Worm (Caenorhabditis elegans) whole organism, L2 larva: ENCODE data around the gene M01H9.10.

Experiments
- C34F6.9 ChIP-seq: fragments of 150-350 bp; optimal IDR thresholded peaks from 2 replicates; lab custom pipeline; 2014; ENCODE audit warnings: missing biosample characterization, missing genetic modification characterization
- F13H6.1 ChIP-seq: sonication (generic microtip); optimal IDR thresholded peaks from 2 replicates; lab custom pipeline; 2016; ENCODE audit warnings: missing genetic modification characterization, missing compliant biosample characterization
- R02D3.7 ChIP-seq: fragments of 150-350 bp; optimal IDR thresholded peaks from 2 replicates; lab custom pipeline; 2014; ENCODE audit warnings: missing biosample characterization, missing genetic modification characterization
- Y55F3AM.14 ChIP-seq: fragments of 200-800 bp; sonication (Bioruptor generic); optimal IDR thresholded peaks from 2 replicates; lab custom pipeline; 2018; ENCODE audit warnings: mild to moderate bottlenecking, missing genetic modification characterization, missing compliant biosample characterization
- alr-1 ChIP-seq: fragments of 150-350 bp; optimal IDR thresholded peaks from 2 replicates; lab custom pipeline; 2014; ENCODE audit warnings: missing biosample characterization, missing genetic modification characterization
- aly-2 ChIP-seq: fragments of 150-350 bp; optimal IDR thresholded peaks from 2 replicates; lab custom pipeline; 2014; ENCODE audit warnings: missing biosample characterization, missing genetic modification characterization
- ama-1 ChIP-seq: fragments of 150-350 bp; optimal IDR thresholded peaks from 2 replicates; lab custom pipeline; 2018; ENCODE audit warnings: inconsistent platforms
- blmp-1 ChIP-seq: sonication (generic microtip); optimal IDR thresholded peaks from 2 replicates; lab custom pipeline; 2017; ENCODE audit warnings: missing genetic modification characterization, mild to moderate bottlenecking, missing compliant biosample characterization, antibody characterized with exemption, moderate library complexity; ENCODE audit not compliant: insufficient read depth
- ceh-16 ChIP-seq: fragments of 150-350 bp; optimal IDR thresholded peaks from 2 replicates; lab custom pipeline; 2014; ENCODE audit warnings: missing biosample characterization, missing genetic modification characterization
- ceh-82 ChIP-seq: fragments of 150-350 bp; optimal IDR thresholded peaks from 2 replicates; lab custom pipeline; 2014; ENCODE audit warnings: missing biosample characterization, missing genetic modification characterization
- crh-2 ChIP-seq: sonication (generic microtip); optimal IDR thresholded peaks from 2 replicates; lab custom pipeline; 2017; ENCODE audit warnings: missing biosample characterization, missing genetic modification characterization
- dmd-4 ChIP-seq: sonication (generic microtip); optimal IDR thresholded peaks from 2 replicates; lab custom pipeline; 2017; ENCODE audit warnings: missing biosample characterization, missing genetic modification characterization
- elt-3 ChIP-seq: sonication (generic microtip); optimal IDR thresholded peaks from 2 replicates; lab custom pipeline; 2017; ENCODE audit warnings: missing biosample characterization, missing genetic modification characterization
- fos-1 ChIP-seq: fragments of 150-350 bp; optimal IDR thresholded peaks from 2 replicates; lab custom pipeline; 2014; ENCODE audit warnings: missing biosample characterization, missing genetic modification characterization
- gmeb-1 ChIP-seq: fragments of 150-350 bp; optimal IDR thresholded peaks from 2 replicates; lab custom pipeline; 2014; ENCODE audit warnings: missing biosample characterization, missing genetic modification characterization
- lin-11 ChIP-seq: fragments of 150-350 bp; sonication (generic microtip); optimal IDR thresholded peaks from 2 replicates; lab custom pipeline; 2014; ENCODE audit warnings: missing biosample characterization, missing genetic modification characterization, inconsistent platforms, mixed read lengths
- lin-13 ChIP-seq: fragments of 150-350 bp; optimal IDR thresholded peaks from 2 replicates; lab custom pipeline; 2014; ENCODE audit warnings: missing biosample characterization, missing genetic modification reagents, missing genetic modification characterization
- lin-39 ChIP-seq: fragments of 150-350 bp; optimal IDR thresholded peaks from 2 replicates; lab custom pipeline; 2014; ENCODE audit warnings: missing biosample characterization, missing genetic modification reagents, missing genetic modification characterization
- lsy-2 ChIP-seq, 2 experiments: fragments of 150-350 bp in 1 of 2; sonication (generic microtip) in 1 of 2; optimal IDR thresholded peaks; 2 replicates each; lab custom pipeline; 2014 to 2017; ENCODE audit warnings: missing biosample characterization in 2 of 2, missing genetic modification characterization in 2 of 2
- mab-5 ChIP-seq: fragments of 150-350 bp; optimal IDR thresholded peaks from 2 replicates; lab custom pipeline; 2014; ENCODE audit warnings: missing biosample characterization, missing genetic modification characterization
- mdl-1 ChIP-seq, 2 experiments: fragments of 150-350 bp in 1 of 2; sonication (generic microtip) in 1 of 2; optimal IDR thresholded peaks; 2 replicates each; lab custom pipeline; 2017; ENCODE audit warnings: missing biosample characterization in 2 of 2, missing genetic modification characterization in 2 of 2
- nhr-10 ChIP-seq: sonication (generic microtip); optimal IDR thresholded peaks from 2 replicates; lab custom pipeline; 2017; ENCODE audit warnings: missing biosample characterization, missing genetic modification characterization
- nhr-11 ChIP-seq: fragments of 150-350 bp; optimal IDR thresholded peaks from 2 replicates; lab custom pipeline; 2014; ENCODE audit warnings: missing biosample characterization, missing genetic modification characterization
- nhr-129 ChIP-seq: fragments of 150-350 bp; optimal IDR thresholded peaks from 2 replicates; lab custom pipeline; 2014; ENCODE audit warnings: missing biosample characterization, missing genetic modification characterization
- nhr-21 ChIP-seq: fragments of 150-350 bp; optimal IDR thresholded peaks from 2 replicates; lab custom pipeline; 2014; ENCODE audit warnings: missing biosample characterization, missing genetic modification characterization
- nhr-237 ChIP-seq: fragments of 150-350 bp; optimal IDR thresholded peaks from 2 replicates; lab custom pipeline; 2014; ENCODE audit warnings: missing biosample characterization, missing genetic modification characterization
- nhr-25 ChIP-seq: fragments of 150-350 bp; sonication (generic microtip); optimal IDR thresholded peaks from 3 replicates; lab custom pipeline; 2014; ENCODE audit warnings: missing biosample characterization, missing genetic modification characterization
- nhr-6 ChIP-seq: fragments of 150-350 bp; optimal IDR thresholded peaks from 2 replicates; lab custom pipeline; 2014; ENCODE audit warnings: missing biosample characterization, missing genetic modification characterization
- nhr-77 ChIP-seq: fragments of 150-350 bp; optimal IDR thresholded peaks from 2 replicates; lab custom pipeline; 2014; ENCODE audit warnings: missing biosample characterization, missing genetic modification characterization
- peb-1 ChIP-seq: fragments of 150-350 bp; optimal IDR thresholded peaks from 2 replicates; lab custom pipeline; 2014; ENCODE audit warnings: missing biosample characterization, missing genetic modification characterization
- sem-4 ChIP-seq: fragments of 150-350 bp; optimal IDR thresholded peaks from 2 replicates; lab custom pipeline; 2014; ENCODE audit warnings: missing biosample characterization, missing genetic modification reagents, missing genetic modification characterization
- sma-3 ChIP-seq: sonication (generic microtip); optimal IDR thresholded peaks from 2 replicates; lab custom pipeline; 2016; ENCODE audit warnings: missing genetic modification reagents, missing genetic modification characterization, missing compliant biosample characterization
- sma-9 ChIP-seq, 2 experiments: fragments of 150-350 bp in 1 of 2; sonication (generic microtip) in 1 of 2; optimal IDR thresholded peaks; 2 replicates each; lab custom pipeline; 2014 to 2016; ENCODE audit warnings: missing genetic modification characterization in 2 of 2, mild to moderate bottlenecking in 1 of 2, missing biosample characterization in 1 of 2, missing compliant biosample characterization in 1 of 2, missing genetic modification reagents in 1 of 2, moderate library complexity in 1 of 2
- snpc-4 ChIP-seq: fragments of 150-350 bp; optimal IDR thresholded peaks from 2 replicates; lab custom pipeline; 2014; ENCODE audit warnings: missing biosample characterization, missing genetic modification characterization
- unc-39 ChIP-seq: fragments of 150-350 bp; optimal IDR thresholded peaks from 2 replicates; lab custom pipeline; 2014; ENCODE audit warnings: missing biosample characterization, missing genetic modification characterization
- unc-55 ChIP-seq: fragments of 150-350 bp; sonication (generic microtip); optimal IDR thresholded peaks from 3 replicates; lab custom pipeline; 2014; ENCODE audit warnings: missing biosample characterization, missing genetic modification reagents, missing genetic modification characterization
- unc-62 ChIP-seq: fragments of 150-350 bp; optimal IDR thresholded peaks from 2 replicates; lab custom pipeline; 2014; ENCODE audit warnings: missing biosample characterization, missing genetic modification reagents, missing genetic modification characterization
- zag-1 ChIP-seq: fragments of 150-350 bp; optimal IDR thresholded peaks from 2 replicates; lab custom pipeline; 2014; ENCODE audit warnings: missing biosample characterization, missing genetic modification characterization
- ztf-1 ChIP-seq: fragments of 200-800 bp; sonication (Bioruptor generic); conservative IDR thresholded peaks from 2 replicates; pipeline ENCODE4 v1.3.6; 2022; ENCODE audit warnings: missing genetic modification characterization, missing compliant biosample characterization
- ztf-4 ChIP-seq: fragments of 150-350 bp; optimal IDR thresholded peaks from 2 replicates; lab custom pipeline; 2014; ENCODE audit warnings: missing biosample characterization, missing genetic modification characterization

The M01H9.10 gene

ce11 chrIV:4486738-4487137 lies 6.8 kb upstream of the M01H9.10 start, which contains the start of gene trx-3:
Gene trx-3 (plus strand): TSS chrIV:4487028.
- TF ChIP-seq ztf-1 (GFP tag; lab: Robert Waterston, UW) (no peak), fos-1 (tag; lab: Kevin White, UChicago) (peak; percentile 53), sma-9 (GFP tag; optimal IDR thresholded peaks at IDR 0.05; lab: Kevin White, UChicago) (peak; percentile 36), sma-9 (tag; optimal IDR thresholded peaks at IDR 0.05; lab: Kevin White, UChicago) (no peak), nhr-10 (tag; lab: Kevin White, UChicago) (no peak), nhr-11 (tag; lab: Kevin White, UChicago) (no peak), blmp-1 (no peak)

DNA sequence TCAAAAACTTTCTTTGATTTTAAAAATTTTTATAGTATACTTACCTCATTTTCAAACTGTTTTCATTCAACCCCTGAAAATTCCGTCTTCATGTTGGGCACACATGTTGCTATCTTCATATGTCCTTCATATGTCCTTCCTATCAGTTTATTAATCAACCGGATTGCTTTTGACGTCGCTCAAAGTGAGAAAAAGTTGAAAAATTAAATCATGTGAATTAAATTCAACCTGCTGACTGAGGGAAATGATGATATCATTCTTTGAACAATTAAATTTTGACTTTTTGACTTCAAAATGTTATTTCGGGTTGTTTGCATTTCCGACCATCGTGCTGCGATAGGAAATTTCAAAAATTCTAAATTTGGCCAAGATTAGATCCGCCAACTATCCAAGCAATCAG lies 4.6 kb upstream of the M01H9.10 start:
- peak; percentile 19 for TF ChIP-seq fos-1 (tag; lab: Kevin White, UChicago)
- TF ChIP-seq lin-13 (GFP tag; lab: Kevin White, UChicago) = no peak

DNA sequence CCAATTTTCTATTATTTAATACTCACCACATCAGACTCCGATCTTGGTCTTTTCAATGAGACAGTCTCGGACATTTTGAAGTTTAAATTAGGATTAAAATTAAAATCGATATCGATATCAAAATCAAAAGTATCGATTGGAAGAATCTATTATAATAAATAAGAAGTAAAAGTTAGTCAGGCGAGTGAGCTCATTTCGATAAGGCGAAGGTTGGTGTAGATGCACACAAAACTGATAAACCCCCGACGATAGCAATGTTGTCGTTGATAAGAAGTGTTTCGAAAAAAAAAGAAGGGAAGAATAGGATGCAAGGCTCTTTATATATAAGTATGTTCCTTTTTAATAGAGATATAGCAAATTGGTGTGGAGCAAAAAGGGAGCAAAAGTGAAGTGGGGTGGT lies 2.6 kb upstream of the M01H9.10 start, which contains the start of gene M01H9.4:
M01H9.4 (minus strand) TSS at position 379 of the 400 bp plus-strand sequence.
- no peak for TF ChIP-seq unc-39 (tag; lab: Kevin White, UChicago)
- TF ChIP-seq sma-9 (GFP tag; optimal IDR thresholded peaks at IDR 0.05; lab: Kevin White, UChicago) = peak; percentile 49
- no peak for TF ChIP-seq sma-9 (tag; optimal IDR thresholded peaks at IDR 0.05; lab: Kevin White, UChicago)
- peak; percentile 99 for TF ChIP-seq fos-1 (tag; lab: Kevin White, UChicago)
- TF ChIP-seq elt-3 = no peak

DNA sequence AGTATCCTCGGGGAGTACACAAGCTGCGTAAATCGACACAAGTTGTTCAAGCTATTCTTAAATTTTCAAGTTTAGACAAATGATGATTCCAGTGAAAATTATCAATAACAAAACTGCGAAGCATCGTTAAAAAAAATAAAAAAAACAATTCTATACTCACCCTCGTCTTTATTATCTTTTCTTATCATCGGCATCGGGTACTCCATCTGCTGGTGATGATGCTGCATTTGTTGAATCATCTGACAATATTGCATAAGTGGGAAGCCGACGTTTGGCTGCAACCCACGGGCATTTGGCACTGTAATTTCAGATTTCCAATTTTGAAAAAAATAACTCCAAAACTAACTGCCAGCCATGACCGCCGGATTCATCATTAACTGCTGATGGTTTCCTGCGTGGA lies 1.4 kb upstream of the M01H9.10 start:
- TF ChIP-seq fos-1 (tag; lab: Kevin White, UChicago) (peak; percentile 59), ceh-16 (tag; lab: Kevin White, UChicago) (no peak)

ce11 chrIV:4478612-4479011 lies 1.3 kb downstream of the M01H9.10 start:
- no peak for TF ChIP-seq elt-3
- no peak for TF ChIP-seq aly-2 (tag; lab: Kevin White, UChicago)
- no peak for TF ChIP-seq peb-1 (tag; lab: Kevin White, UChicago)
- TF ChIP-seq F13H6.1 (tag; lab: Kevin White, UChicago) = no peak
- TF ChIP-seq sma-9 (GFP tag; optimal IDR thresholded peaks at IDR 0.05; lab: Kevin White, UChicago) = peak; percentile 64
- TF ChIP-seq sma-9 (tag; optimal IDR thresholded peaks at IDR 0.05; lab: Kevin White, UChicago) = no peak

DNA sequence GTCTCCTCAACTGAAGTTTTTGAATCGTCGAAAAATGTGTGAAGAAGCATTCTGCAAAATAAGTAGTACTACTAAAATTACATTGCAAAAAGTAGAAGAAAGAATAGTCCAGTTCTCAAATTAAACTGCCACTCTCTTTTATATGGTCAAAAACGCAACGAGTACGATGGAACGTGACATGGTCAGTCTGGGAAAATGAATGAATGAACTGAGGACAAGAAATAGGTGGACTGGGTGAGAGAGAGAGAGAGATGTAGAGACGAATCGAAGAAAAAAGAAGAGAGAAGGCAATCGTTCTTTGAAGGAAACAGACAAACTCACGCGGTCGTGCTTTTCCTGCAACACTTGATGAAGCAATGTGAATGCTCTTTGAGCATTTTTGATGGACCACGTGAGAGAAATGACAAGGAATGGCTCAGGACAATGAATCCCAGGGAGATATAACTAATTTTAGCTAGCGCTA lies 2.9 kb downstream of the M01H9.10 start, which contains the start of gene M01H9.3:
M01H9.3 (minus strand) TSS at position 51 of the 463 bp plus-strand sequence.
- TF ChIP-seq R02D3.7 (tag; lab: Kevin White, UChicago) (no peak), C34F6.9 (tag; lab: Kevin White, UChicago) (peak; percentile 82), ztf-1 (GFP tag; lab: Robert Waterston, UW) (no peak), unc-55 (peak; percentile 57), sem-4 (tag; lab: Kevin White, UChicago) (peak; percentile 44), mab-5 (tag; lab: Kevin White, UChicago) (peak; percentile 52), nhr-25 (tag; lab: Kevin White, UChicago) (peak; percentile 60), nhr-77 (tag; lab: Kevin White, UChicago) (no peak), dmd-4 (tag; lab: Kevin White, UChicago) (no peak), lin-13 (GFP tag; lab: Kevin White, UChicago) (no peak), lin-39 (tag; lab: Kevin White, UChicago) (no peak), lin-11 (no peak), gmeb-1 (peak; percentile 24), elt-3 (no peak), ceh-16 (tag; lab: Kevin White, UChicago) (no peak), lsy-2 (tag; optimal IDR thresholded peaks at IDR 0.05; lab: Kevin White, UChicago) (peak in 1 of 2 experiments; percentile 76), ama-1 (lab: Kevin White, UChicago) (peak; percentile 91), ztf-4 (tag; lab: Kevin White, UChicago) (peak; percentile 76), fos-1 (tag; lab: Kevin White, UChicago) (peak; percentile 55), sma-3 (GFP tag; lab: Kevin White, UChicago) (peak; percentile 39), snpc-4 (tag; lab: Kevin White, UChicago) (peak; percentile 15), alr-1 (no peak), nhr-11 (tag; lab: Kevin White, UChicago) (no peak), ceh-82 (tag; lab: Kevin White, UChicago) (no peak), mdl-1 (tag; optimal IDR thresholded peaks at IDR 0.05; lab: Kevin White, UChicago) (peak in 1 of 2 experiments; percentile 68), zag-1 (tag; lab: Kevin White, UChicago) (peak; percentile 1), crh-2 (peak; percentile 79), nhr-237 (no peak), nhr-6 (peak; percentile 80), unc-62 (GFP tag; lab: Kevin White, UChicago) (no peak), nhr-21 (tag; lab: Kevin White, UChicago) (peak; percentile 20), sma-9 (GFP tag; optimal IDR thresholded peaks at IDR 0.05; lab: Kevin White, UChicago) (peak; percentile 90), sma-9 (tag; optimal IDR thresholded peaks at IDR 0.05; lab: Kevin White, UChicago) (no peak), nhr-129 (tag; lab: Kevin White, UChicago) (peak; percentile 97), F13H6.1 (tag; lab: Kevin White, UChicago) (peak; percentile 81), Y55F3AM.14 (GFP tag; lab: Kevin White, UChicago) (no peak)
- TF ChIP-seq, all 48 proteins: peak for 20
